Fruit fly (Drosophila melanogaster) whole organism, embryonic: ENCODE results near the gene CG18581.

ENCODE experiments used
- Awh ChIP-seq: fragments of 200-800 bp; sonication (Bioruptor generic); IDR thresholded peaks from 2 replicates; pipeline ENCODE4, ENCODE4 v1.3.6; 2022; ENCODE audit warnings: missing biosample characterization, missing genetic modification characterization
- CG1233 ChIP-seq: fragments of 200-800 bp; sonication (Bioruptor generic); optimal IDR thresholded peaks from 4 replicates; lab custom pipeline; 2018; ENCODE audit warnings: missing biosample characterization, mild to moderate bottlenecking, missing genetic modification characterization
- CG12391 ChIP-seq: fragments of 200-800 bp; sonication (Bioruptor generic); optimal IDR thresholded peaks from 3 replicates; lab custom pipeline; 2018; ENCODE audit warnings: missing biosample characterization, mild to moderate bottlenecking, missing genetic modification characterization, moderate library complexity
- CG12942 ChIP-seq: fragments of 200-800 bp; sonication (Bioruptor generic); optimal IDR thresholded peaks from 3 replicates; lab custom pipeline; 2016; ENCODE audit warnings: missing biosample characterization, missing genetic modification characterization
- CG14050 ChIP-seq: fragments of 200-800 bp; sonication (Bioruptor generic); IDR thresholded peaks from 3 replicates; pipeline ENCODE4 v1.3.6; 2022; ENCODE audit warnings: missing biosample characterization, missing genetic modification characterization
- CG17802 ChIP-seq: fragments of 200-800 bp; sonication (Bioruptor generic); optimal IDR thresholded peaks from 2 replicates; lab custom pipeline; 2018; ENCODE audit warnings: missing biosample characterization, mild to moderate bottlenecking, missing genetic modification characterization, moderate library complexity
- CG30403 ChIP-seq: fragments of 200-800 bp; sonication (Bioruptor generic); optimal IDR thresholded peaks from 3 replicates; lab custom pipeline; 2016; ENCODE audit warnings: missing biosample characterization, missing genetic modification characterization
- CG31365 ChIP-seq: fragments of 200-800 bp; sonication (Bioruptor generic); optimal IDR thresholded peaks from 2 replicates; lab custom pipeline; 2018; ENCODE audit warnings: missing biosample characterization, mild to moderate bottlenecking, missing genetic modification characterization
- CG42726 ChIP-seq: fragments of 200-800 bp; sonication (Bioruptor generic); IDR thresholded peaks from 2 replicates; pipeline ENCODE4 v1.3.6; 2022; ENCODE audit warnings: missing biosample characterization, missing genetic modification characterization; ENCODE audit not compliant: partially characterized antibody
- CG5180 ChIP-seq: fragments of 200-800 bp; sonication (Bioruptor generic); optimal IDR thresholded peaks from 3 replicates; lab custom pipeline; 2017; ENCODE audit warnings: missing biosample characterization, missing genetic modification characterization, mild to moderate bottlenecking, moderate library complexity, missing genetic modification reagents
- CG7745 ChIP-seq: fragments of 200-800 bp; sonication (Bioruptor generic); optimal IDR thresholded peaks from 2 replicates; lab custom pipeline; 2018; ENCODE audit warnings: missing biosample characterization, mild to moderate bottlenecking, missing genetic modification characterization, moderate library complexity
- CG7928 ChIP-seq: fragments of 200-800 bp; sonication (Bioruptor generic); optimal IDR thresholded peaks from 2 replicates; lab custom pipeline; 2017; ENCODE audit warnings: missing biosample characterization, mild to moderate bottlenecking, missing genetic modification characterization
- CG8924 ChIP-seq: fragments of 200-800 bp; optimal IDR thresholded peaks from 3 replicates; lab custom pipeline; 2019; ENCODE audit warnings: missing biosample characterization, mild to moderate bottlenecking, missing genetic modification characterization, moderate library complexity
- Ets97D ChIP-seq: fragments of 200-800 bp; sonication (Bioruptor generic); optimal IDR thresholded peaks from 3 replicates; lab custom pipeline; 2016; ENCODE audit warnings: missing biosample characterization, missing genetic modification characterization
- Gsc ChIP-seq: fragments of 200-800 bp; sonication (Bioruptor generic); IDR thresholded peaks from 2 replicates; pipeline ENCODE4 v1.3.6; 2022; ENCODE audit warnings: missing biosample characterization, missing genetic modification characterization
- Hand ChIP-seq: fragments of 200-800 bp; sonication (Bioruptor generic); optimal IDR thresholded peaks from 2 replicates; lab custom pipeline; 2017; ENCODE audit warnings: mild to moderate bottlenecking, missing biosample characterization, missing genetic modification reagents, missing genetic modification characterization
- Med ChIP-seq: fragments of 200-800 bp; sonication (Bioruptor generic); peaks from one replicate; lab custom pipeline; 2016; ENCODE audit warnings: missing biosample characterization, missing genetic modification characterization, mild to moderate bottlenecking, inconsistent platforms, moderate library complexity
- Myb ChIP-seq: fragments of 200-800 bp; sonication (Bioruptor generic); optimal IDR thresholded peaks from 2 replicates; lab custom pipeline; 2016; ENCODE audit warnings: missing biosample characterization, missing genetic modification characterization
- NK7.1 ChIP-seq: fragments of 200-800 bp; sonication (Bioruptor generic); optimal IDR thresholded peaks from 3 replicates; lab custom pipeline; 2016; ENCODE audit warnings: missing biosample characterization, missing genetic modification characterization
- Nf-YB ChIP-seq: fragments of 200-800 bp; sonication (Bioruptor generic); optimal IDR thresholded peaks from 3 replicates; lab custom pipeline; 2019; ENCODE audit warnings: missing biosample characterization, mild to moderate bottlenecking, missing genetic modification characterization, moderate library complexity
- Nf-YC ChIP-seq: fragments of 200-800 bp; optimal IDR thresholded peaks from 3 replicates; lab custom pipeline; 2019; ENCODE audit warnings: missing biosample characterization, mild to moderate bottlenecking, missing genetic modification characterization, moderate library complexity
- Optix ChIP-seq: fragments of 200-800 bp; sonication (Bioruptor generic); IDR thresholded peaks from 3 replicates; pipeline ENCODE4 v1.3.6; 2022; ENCODE audit warnings: missing biosample characterization, missing genetic modification characterization
- Ravus ChIP-seq: fragments of 200-800 bp; sonication (Bioruptor generic); IDR thresholded peaks from 2 replicates; pipeline ENCODE4 v1.3.6; 2022; ENCODE audit warnings: missing biosample characterization, missing genetic modification characterization
- Rx ChIP-seq: fragments of 200-800 bp; sonication (Bioruptor generic); IDR thresholded peaks from 2 replicates; pipeline ENCODE4 v1.3.6; 2022; ENCODE audit warnings: missing biosample characterization, missing genetic modification characterization
- Sox102F ChIP-seq: fragments of 200-800 bp; sonication (Bioruptor generic); optimal IDR thresholded peaks from 2 replicates; lab custom pipeline; 2018; ENCODE audit warnings: missing biosample characterization, mild to moderate bottlenecking, missing genetic modification characterization, moderate library complexity
- Sry-β ChIP-seq: fragments of 200-800 bp; sonication (Bioruptor generic); optimal IDR thresholded peaks from 2 replicates; lab custom pipeline; 2018; ENCODE audit warnings: missing biosample characterization, mild to moderate bottlenecking, missing genetic modification characterization, moderate library complexity
- Stat92E ChIP-seq, 3 experiments: fragments of >200 bp in 2 of 3; fragments of 200-800 bp in 1 of 3; sonication (Bioruptor generic) in 1 of 3; optimal IDR thresholded peaks; 2 replicates each; lab custom pipeline; 2017 to 2019; ENCODE audit warnings: missing biosample characterization in 3 of 3, missing genetic modification characterization in 3 of 3, mild to moderate bottlenecking in 1 of 3, moderate library complexity in 1 of 3
- TFAM ChIP-seq: fragments of 200-800 bp; sonication (Bioruptor generic); optimal IDR thresholded peaks from 2 replicates; lab custom pipeline; 2017; ENCODE audit warnings: missing biosample characterization, missing genetic modification characterization, inconsistent platforms
- Trl ChIP-seq, 3 experiments: fragments of >200 bp in 2 of 3; fragments of 200-800 bp in 1 of 3; sonication (Bioruptor generic) in 1 of 3; optimal IDR thresholded peaks; 2 replicates in 1 of 3; 3 replicates in 2 of 3; lab custom pipeline; 2016 to 2017; ENCODE audit warnings: missing biosample characterization in 1 of 3, missing genetic modification characterization in 1 of 3
- abd-A ChIP-seq: fragments of 200-800 bp; sonication (Bioruptor generic); optimal IDR thresholded peaks from 3 replicates; lab custom pipeline; 2019; ENCODE audit warnings: missing biosample characterization, mild to moderate bottlenecking, missing genetic modification characterization, moderate library complexity
- cad ChIP-seq: fragments of >200 bp; optimal IDR thresholded peaks from 2 replicates; lab custom pipeline; 2017; ENCODE audit warnings: missing biosample characterization, missing genetic modification characterization
- cg ChIP-seq: fragments of 200-800 bp; sonication (Bioruptor generic); optimal IDR thresholded peaks from 3 replicates; lab custom pipeline; 2019; ENCODE audit warnings: missing biosample characterization, mild to moderate bottlenecking, missing genetic modification characterization, moderate library complexity
- disco-r ChIP-seq: fragments of 200-800 bp; sonication (Bioruptor generic); optimal IDR thresholded peaks from 2 replicates; lab custom pipeline; 2016; ENCODE audit warnings: missing biosample characterization, missing genetic modification characterization
- eve ChIP-seq, 2 experiments: fragments of >200 bp; optimal IDR thresholded peaks; 2 replicates each; lab custom pipeline; 2017; ENCODE audit warnings: missing biosample characterization in 2 of 2, missing genetic modification characterization in 2 of 2
- ewg ChIP-seq: fragments of 200-800 bp; sonication (Bioruptor generic); optimal IDR thresholded peaks from 3 replicates; lab custom pipeline; 2017; ENCODE audit warnings: mild to moderate bottlenecking, missing biosample characterization, missing genetic modification reagents, missing genetic modification characterization
- gem ChIP-seq: fragments of 200-800 bp; sonication (Bioruptor generic); optimal IDR thresholded peaks from 2 replicates; lab custom pipeline; 2019; ENCODE audit warnings: missing biosample characterization, mild to moderate bottlenecking, missing genetic modification characterization, moderate library complexity
- gsb-n ChIP-seq: fragments of 200-800 bp; sonication (Bioruptor generic); optimal IDR thresholded peaks from 3 replicates; lab custom pipeline; 2018; ENCODE audit warnings: missing biosample characterization, mild to moderate bottlenecking, missing genetic modification characterization
- mirr ChIP-seq: fragments of 200-800 bp; sonication (Bioruptor generic); optimal IDR thresholded peaks from 3 replicates; lab custom pipeline; 2018; ENCODE audit warnings: missing biosample characterization, mild to moderate bottlenecking, missing genetic modification characterization
- mld ChIP-seq: fragments of 200-800 bp; sonication (Bioruptor generic); IDR thresholded peaks from 3 replicates; pipeline ENCODE4 v1.3.6; 2022; ENCODE audit warnings: missing biosample characterization, missing genetic modification characterization; ENCODE audit not compliant: partially characterized antibody
- nerfin-1 ChIP-seq: fragments of 200-800 bp; sonication (Bioruptor generic); optimal IDR thresholded peaks from 3 replicates; lab custom pipeline; 2019; ENCODE audit warnings: missing biosample characterization, mild to moderate bottlenecking, missing genetic modification characterization, moderate library complexity
- pros ChIP-seq: fragments of 200-800 bp; sonication (Bioruptor generic); optimal IDR thresholded peaks from 3 replicates; lab custom pipeline; 2019; ENCODE audit warnings: missing biosample characterization, mild to moderate bottlenecking, missing genetic modification characterization, moderate library complexity
- ranshi ChIP-seq: fragments of 200-800 bp; sonication (Bioruptor generic); IDR thresholded peaks from 2 replicates; pipeline ENCODE4 v1.3.6; 2022; ENCODE audit warnings: missing biosample characterization, missing genetic modification characterization
- schlank ChIP-seq: fragments of 200-800 bp; sonication (Bioruptor generic); optimal IDR thresholded peaks from 2 replicates; lab custom pipeline; 2018; ENCODE audit warnings: missing biosample characterization, mild to moderate bottlenecking, missing genetic modification characterization
- seq ChIP-seq: fragments of 200-800 bp; sonication (Bioruptor generic); IDR thresholded peaks from 2 replicates; pipeline ENCODE4 v1.3.6; 2022; ENCODE audit warnings: missing biosample characterization, missing genetic modification characterization
- slbo ChIP-seq: fragments of 200-800 bp; sonication (Bioruptor generic); IDR thresholded peaks from 2 replicates; pipeline ENCODE4 v1.3.6; 2022; ENCODE audit warnings: missing biosample characterization, missing genetic modification characterization
- z ChIP-seq: fragments of 200-800 bp; sonication (Bioruptor generic); IDR thresholded peaks from 3 replicates; pipeline ENCODE4 v1.3.6; 2022; ENCODE audit warnings: missing biosample characterization, missing genetic modification characterization

Gene CG18581

DNA sequence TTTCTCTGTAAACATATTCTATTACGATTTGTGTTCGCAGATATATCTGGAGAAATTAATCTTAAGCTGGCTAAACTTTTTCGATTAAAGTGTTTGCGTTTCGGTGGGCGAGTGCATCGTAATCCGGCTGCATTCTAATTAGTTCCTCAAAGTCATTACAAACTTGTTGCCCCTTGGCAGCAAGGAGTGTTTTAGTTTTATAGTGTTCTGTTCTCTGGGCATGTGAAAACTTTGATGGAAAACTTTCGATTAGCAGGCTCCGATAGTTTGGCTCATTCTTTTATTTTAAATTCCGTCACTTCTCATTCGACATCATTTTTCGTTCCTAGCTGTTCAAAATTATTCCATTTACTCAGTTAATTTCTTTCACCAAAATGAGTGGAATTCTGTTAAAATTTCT is 26.8 kb downstream of the CG18581 start, which contains the start of gene CG32148:
CG32148 (plus strand) TSS at position 301 of the 400 bp plus-strand sequence.
- TF ChIP-seq Optix (GFP tag; lab: Robert Waterston, UW) = no peak
- no peak for TF ChIP-seq Myb (GFP tag; lab: Kevin White, UChicago)
- no peak for TF ChIP-seq NK7.1 (GFP tag; lab: Kevin White, UChicago)
- TF ChIP-seq CG30403 (GFP tag; lab: Kevin White, UChicago) = no peak
- TF ChIP-seq Rx (GFP tag; lab: Robert Waterston, UW) = no peak
- no peak for TF ChIP-seq Hand (GFP tag; lab: Kevin White, UChicago)

DNA sequence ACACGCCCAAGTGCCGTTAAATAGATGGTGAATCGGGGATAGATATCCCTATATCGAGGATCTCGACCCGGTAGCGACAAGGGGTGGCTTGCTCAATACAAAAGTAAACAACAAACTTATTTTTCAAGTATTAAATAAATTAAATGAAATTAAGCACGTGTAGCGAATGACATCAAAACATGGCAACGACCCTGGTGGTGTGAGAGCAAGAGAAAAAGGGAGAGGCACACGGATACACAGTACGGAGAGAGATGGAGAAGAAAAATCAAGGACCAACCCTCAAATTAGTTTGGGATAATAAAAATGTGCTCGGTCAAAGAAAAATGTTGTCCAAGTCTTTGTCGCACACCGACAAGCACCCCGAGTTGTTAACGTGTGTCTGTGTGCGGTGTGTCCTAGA is 29.0 kb downstream of the CG18581 start:
- peak; percentile 47; the same call in 1 of the 2 replicates for TF ChIP-seq seq (GFP tag; lab: Robert Waterston, UW)
- TF ChIP-seq CG8924 (tag; lab: Kevin White, UChicago) = peak; percentile 59
- peak; percentile 73 for TF ChIP-seq Nf-YB (GFP tag; lab: Kevin White, UChicago)
- TF ChIP-seq cad (GFP tag; lab: Kevin White, UChicago) = peak; percentile 32
- peak in 1 of 2 experiments; percentile 47 for TF ChIP-seq Trl (optimal IDR thresholded peaks at IDR 0.05; lab: Kevin White, UChicago)
- TF ChIP-seq Trl (GFP tag; optimal IDR thresholded peaks at IDR 0.05; lab: Kevin White, UChicago) = no peak
- no peak for TF ChIP-seq Nf-YC (tag; lab: Kevin White, UChicago)
- peak; percentile 41 for TF ChIP-seq cg (GFP tag; lab: Kevin White, UChicago)
- TF ChIP-seq pros = peak; percentile 91
- peak; percentile 59 for TF ChIP-seq abd-A (tag; lab: Kevin White, UChicago)
- no peak for TF ChIP-seq CG7928
- peak; percentile 75 for TF ChIP-seq CG7745 (tag; lab: Kevin White, UChicago)
- no peak for TF ChIP-seq CG1233 (GFP tag; lab: Kevin White, UChicago)
- TF ChIP-seq gsb-n = peak; percentile 93
- peak; percentile 50 for TF ChIP-seq nerfin-1 (tag; lab: Kevin White, UChicago)
- TF ChIP-seq Awh = no peak
- no peak for TF ChIP-seq eve (GFP tag; optimal IDR thresholded peaks at IDR 0.05; lab: Kevin White, UChicago)
- no peak for TF ChIP-seq CG12942 (GFP tag; lab: Kevin White, UChicago)

- no peak for TF ChIP-seq Sry-β (GFP tag; lab: Kevin White, UChicago)
- peak; percentile 90 for TF ChIP-seq gem
- TF ChIP-seq Ravus (GFP tag; lab: Robert Waterston, UW) = peak; percentile 64
- no peak for TF ChIP-seq z
- peak; percentile 72 for TF ChIP-seq CG5180
- peak; percentile 93 for TF ChIP-seq Med (GFP tag; lab: Kevin White, UChicago)
- TF ChIP-seq CG31365 (tag; lab: Kevin White, UChicago) = peak; percentile 98
- peak; percentile 83 for TF ChIP-seq ranshi (GFP tag; lab: Robert Waterston, UW)
- peak; percentile 71 for TF ChIP-seq ewg (GFP tag; lab: Kevin White, UChicago)
- peak in 1 of 3 experiments; percentile 27 for TF ChIP-seq Stat92E (GFP tag; optimal IDR thresholded peaks at IDR 0.05; lab: Kevin White, UChicago)
- peak; percentile 90 for TF ChIP-seq CG12391 (tag; lab: Kevin White, UChicago)
- TF ChIP-seq CG17802 (tag; lab: Kevin White, UChicago) = peak; percentile 50
- TF ChIP-seq Ets97D (GFP tag; lab: Kevin White, UChicago) = peak; percentile 29
- peak; percentile 77 for TF ChIP-seq slbo (GFP tag; lab: Robert Waterston, UW)
- TF ChIP-seq mirr (GFP tag; lab: Kevin White, UChicago) = no peak
- peak; percentile 4 for TF ChIP-seq TFAM (GFP tag; lab: Kevin White, UChicago)
- TF ChIP-seq CG14050 (GFP tag; lab: Robert Waterston, UW) = peak; percentile 80
- TF ChIP-seq schlank (tag; lab: Kevin White, UChicago) = peak; percentile 18
- no peak for TF ChIP-seq Gsc
- TF ChIP-seq Sox102F (GFP tag; lab: Kevin White, UChicago) = peak; percentile 90
- TF ChIP-seq CG42726 = 0 out of 2 replicates have a peak, but pooled peaks have one; percentile 15
- TF ChIP-seq disco-r (GFP tag; lab: Kevin White, UChicago) = no peak
- TF ChIP-seq mld (GFP tag; lab: Robert Waterston, UW) = no peak
These were observed 35.9 kb downstream of the CG18581 start, which contains the start of gene Reck for dm6 chr3L:15013957-15014692. TSS of gene Reck (minus strand) at chr3L:15014062.
